Fruit fly (Drosophila melanogaster) whole organism, embryonic: ENCODE data around the gene InR.

Source experiments
- Atf6 ChIP-seq: fragments of 200-800 bp; sonication (Bioruptor generic); IDR thresholded peaks from 2 replicates; pipeline ENCODE4 v1.3.6; 2022; ENCODE audit warnings: missing biosample characterization, missing genetic modification characterization
- Bdp1 ChIP-seq: fragments of 200-800 bp; sonication (Bioruptor generic); optimal IDR thresholded peaks from 3 replicates; lab custom pipeline; 2016; ENCODE audit warnings: missing biosample characterization, missing genetic modification characterization
- CG11398 ChIP-seq: fragments of 200-800 bp; sonication (Bioruptor generic); optimal IDR thresholded peaks from 2 replicates; lab custom pipeline; 2016; ENCODE audit warnings: missing biosample characterization, missing genetic modification characterization
- CG11695 ChIP-seq: fragments of 200-800 bp; sonication (Bioruptor generic); IDR thresholded peaks from 3 replicates; pipeline ENCODE4 v1.3.6; 2022; ENCODE audit warnings: missing biosample characterization, missing genetic modification characterization
- CG11723 ChIP-seq: fragments of 200-800 bp; sonication (Bioruptor generic); optimal IDR thresholded peaks from 2 replicates; lab custom pipeline; 2017; ENCODE audit warnings: missing biosample characterization, mild to moderate bottlenecking, missing genetic modification characterization
- CG13775 ChIP-seq: fragments of 200-800 bp; sonication (Bioruptor generic); optimal IDR thresholded peaks from 3 replicates; lab custom pipeline; 2017; ENCODE audit warnings: missing biosample characterization, mild to moderate bottlenecking, missing genetic modification characterization
- CG15269 ChIP-seq: fragments of 200-800 bp; sonication (Bioruptor generic); optimal IDR thresholded peaks from 2 replicates; lab custom pipeline; 2018; ENCODE audit warnings: missing biosample characterization, mild to moderate bottlenecking, missing genetic modification characterization, moderate library complexity
- CG17612 ChIP-seq: fragments of 200-800 bp; sonication (Bioruptor generic); IDR thresholded peaks from 2 replicates; pipeline ENCODE4 v1.3.6; 2022; ENCODE audit warnings: missing biosample characterization, missing genetic modification characterization
- CG17829 ChIP-seq: fragments of 200-800 bp; optimal IDR thresholded peaks from 2 replicates; lab custom pipeline; 2019; ENCODE audit warnings: missing biosample characterization, mild to moderate bottlenecking, missing genetic modification characterization, moderate library complexity
- CG2116 ChIP-seq: fragments of 200-800 bp; sonication (Bioruptor generic); optimal IDR thresholded peaks from 3 replicates; lab custom pipeline; 2018; ENCODE audit warnings: missing biosample characterization, mild to moderate bottlenecking, missing genetic modification characterization
- CG2202 ChIP-seq: fragments of 200-800 bp; sonication (Bioruptor generic); optimal IDR thresholded peaks from 2 replicates; lab custom pipeline; 2018; ENCODE audit warnings: missing biosample characterization, mild to moderate bottlenecking, missing genetic modification characterization
- CG31365 ChIP-seq: fragments of 200-800 bp; sonication (Bioruptor generic); optimal IDR thresholded peaks from 2 replicates; lab custom pipeline; 2018; ENCODE audit warnings: missing biosample characterization, mild to moderate bottlenecking, missing genetic modification characterization
- CG34224 ChIP-seq: fragments of 200-800 bp; sonication (Bioruptor generic); IDR thresholded peaks from 3 replicates; pipeline ENCODE4 v1.3.6; 2022; ENCODE audit warnings: missing biosample characterization, missing genetic modification characterization; ENCODE audit not compliant: partially characterized antibody
- CG3838 ChIP-seq: fragments of 200-800 bp; sonication (Bioruptor generic); optimal IDR thresholded peaks from 3 replicates; lab custom pipeline; 2016; ENCODE audit warnings: missing biosample characterization, missing genetic modification characterization
- CG42726 ChIP-seq: fragments of 200-800 bp; sonication (Bioruptor generic); IDR thresholded peaks from 2 replicates; pipeline ENCODE4 v1.3.6; 2022; ENCODE audit warnings: missing biosample characterization, missing genetic modification characterization; ENCODE audit not compliant: partially characterized antibody
- CG4730 ChIP-seq: fragments of 200-800 bp; sonication (Bioruptor generic); IDR thresholded peaks from 2 replicates; pipeline ENCODE4 v1.3.6; 2022; ENCODE audit warnings: missing biosample characterization, missing genetic modification characterization
- CG6765 ChIP-seq: fragments of 200-800 bp; sonication (Bioruptor generic); optimal IDR thresholded peaks from 3 replicates; lab custom pipeline; 2017; ENCODE audit warnings: missing biosample characterization, mild to moderate bottlenecking, missing genetic modification characterization
- CG7745 ChIP-seq: fragments of 200-800 bp; sonication (Bioruptor generic); optimal IDR thresholded peaks from 2 replicates; lab custom pipeline; 2018; ENCODE audit warnings: missing biosample characterization, mild to moderate bottlenecking, missing genetic modification characterization, moderate library complexity
- CG8924 ChIP-seq: fragments of 200-800 bp; optimal IDR thresholded peaks from 3 replicates; lab custom pipeline; 2019; ENCODE audit warnings: missing biosample characterization, mild to moderate bottlenecking, missing genetic modification characterization, moderate library complexity
- CG9932 ChIP-seq: fragments of 200-800 bp; sonication (Bioruptor generic); IDR thresholded peaks from 2 replicates; pipeline ENCODE4 v1.3.6; 2022; ENCODE audit warnings: missing biosample characterization, missing genetic modification characterization
- Chrac-16 ChIP-seq: fragments of 200-800 bp; sonication (Bioruptor generic); optimal IDR thresholded peaks from 3 replicates; lab custom pipeline; 2016; ENCODE audit warnings: missing biosample characterization, missing genetic modification characterization
- Dfd ChIP-seq, 2 experiments: fragments of >200 bp; optimal IDR thresholded peaks; 2 replicates each; lab custom pipeline; 2017; ENCODE audit warnings: missing biosample characterization in 2 of 2, missing genetic modification characterization in 2 of 2
- Doc2 ChIP-seq: fragments of 200-800 bp; sonication (Bioruptor generic); IDR thresholded peaks from 2 replicates; pipeline ENCODE4 v1.3.6; 2022; ENCODE audit warnings: missing biosample characterization, missing genetic modification characterization
- Ets97D ChIP-seq: fragments of 200-800 bp; sonication (Bioruptor generic); optimal IDR thresholded peaks from 3 replicates; lab custom pipeline; 2016; ENCODE audit warnings: missing biosample characterization, missing genetic modification characterization
- Gsc ChIP-seq: fragments of 200-800 bp; sonication (Bioruptor generic); IDR thresholded peaks from 2 replicates; pipeline ENCODE4 v1.3.6; 2022; ENCODE audit warnings: missing biosample characterization, missing genetic modification characterization
- HLHmδ ChIP-seq: fragments of 200-800 bp; sonication (Bioruptor generic); optimal IDR thresholded peaks from 2 replicates; lab custom pipeline; 2018; ENCODE audit warnings: missing biosample characterization, mild to moderate bottlenecking, missing genetic modification characterization, moderate library complexity
- Hand ChIP-seq: fragments of 200-800 bp; sonication (Bioruptor generic); optimal IDR thresholded peaks from 2 replicates; lab custom pipeline; 2017; ENCODE audit warnings: mild to moderate bottlenecking, missing biosample characterization, missing genetic modification reagents, missing genetic modification characterization
- MTF-1 ChIP-seq: fragments of 200-800 bp; sonication (Bioruptor generic); optimal IDR thresholded peaks from 2 replicates; lab custom pipeline; 2018; ENCODE audit warnings: missing biosample characterization, mild to moderate bottlenecking, missing genetic modification characterization, borderline replicate concordance
- Mes4 ChIP-seq: fragments of 200-800 bp; sonication (Bioruptor generic); optimal IDR thresholded peaks from 2 replicates; lab custom pipeline; 2016; ENCODE audit warnings: missing biosample characterization, missing genetic modification characterization
- Mrtf ChIP-seq: fragments of 200-800 bp; sonication (Bioruptor generic); IDR thresholded peaks from 3 replicates; pipeline ENCODE4 v1.3.6; 2022; ENCODE audit warnings: missing biosample characterization, missing genetic modification characterization
- Nf-YB ChIP-seq: fragments of 200-800 bp; sonication (Bioruptor generic); optimal IDR thresholded peaks from 3 replicates; lab custom pipeline; 2019; ENCODE audit warnings: missing biosample characterization, mild to moderate bottlenecking, missing genetic modification characterization, moderate library complexity
- Oli ChIP-seq: fragments of 200-800 bp; sonication (Bioruptor generic); optimal IDR thresholded peaks from 2 replicates; lab custom pipeline; 2018; ENCODE audit warnings: missing biosample characterization, mild to moderate bottlenecking, missing genetic modification characterization, moderate library complexity
- Ravus ChIP-seq: fragments of 200-800 bp; sonication (Bioruptor generic); IDR thresholded peaks from 2 replicates; pipeline ENCODE4 v1.3.6; 2022; ENCODE audit warnings: missing biosample characterization, missing genetic modification characterization
- Rx ChIP-seq: fragments of 200-800 bp; sonication (Bioruptor generic); IDR thresholded peaks from 2 replicates; pipeline ENCODE4 v1.3.6; 2022; ENCODE audit warnings: missing biosample characterization, missing genetic modification characterization
- Sin3A ChIP-seq: fragments of >200 bp; optimal IDR thresholded peaks from 2 replicates; lab custom pipeline; 2018
- Usf ChIP-seq: fragments of 200-800 bp; sonication (Bioruptor generic); optimal IDR thresholded peaks from 2 replicates; lab custom pipeline; 2017; ENCODE audit warnings: missing genotype, missing biosample characterization, missing genetic modification characterization
- az2 ChIP-seq: fragments of 200-800 bp; sonication (Bioruptor generic); optimal IDR thresholded peaks from 3 replicates; lab custom pipeline; 2016; ENCODE audit warnings: missing biosample characterization, missing genetic modification characterization
- bab2 ChIP-seq: fragments of 200-800 bp; sonication (Bioruptor generic); optimal IDR thresholded peaks from 2 replicates; lab custom pipeline; 2016; ENCODE audit warnings: missing biosample characterization, missing genetic modification characterization
- cas ChIP-seq: fragments of 200-800 bp; sonication (Bioruptor generic); IDR thresholded peaks from 2 replicates; pipeline ENCODE4 v1.3.6; 2022; ENCODE audit warnings: missing biosample characterization, missing genetic modification characterization
- chif ChIP-seq, 2 experiments: fragments of 200-800 bp; sonication (Bioruptor generic); optimal IDR thresholded peaks; 3 replicates each; lab custom pipeline; 2016; ENCODE audit warnings: missing biosample characterization in 2 of 2, missing genetic modification characterization in 2 of 2
- dpn ChIP-seq, 2 experiments: fragments of 200-800 bp; sonication (Bioruptor generic); optimal IDR thresholded peaks; 3 replicates each; lab custom pipeline; 2016; ENCODE audit warnings: missing biosample characterization in 2 of 2, missing genetic modification characterization in 2 of 2
- eyg ChIP-seq: fragments of 200-800 bp; sonication (Bioruptor generic); optimal IDR thresholded peaks from 3 replicates; lab custom pipeline; 2016; ENCODE audit warnings: missing biosample characterization, missing genetic modification characterization
- gfzf ChIP-seq: fragments of 200-800 bp; sonication (Bioruptor generic); optimal IDR thresholded peaks from 2 replicates; lab custom pipeline; 2016; ENCODE audit warnings: missing biosample characterization, mild to moderate bottlenecking, missing genetic modification characterization, moderate library complexity
- kah ChIP-seq: fragments of 200-800 bp; sonication (Bioruptor generic); optimal IDR thresholded peaks from 2 replicates; lab custom pipeline; 2018; ENCODE audit warnings: missing biosample characterization, mild to moderate bottlenecking, missing genetic modification characterization
- peb ChIP-seq: fragments of 200-800 bp; sonication (Bioruptor generic); IDR thresholded peaks from 2 replicates; pipeline ENCODE4 v1.3.6; 2022; ENCODE audit warnings: missing biosample characterization, missing genetic modification characterization
- phol ChIP-seq: fragments of 200-800 bp; sonication (Bioruptor generic); optimal IDR thresholded peaks from 3 replicates; lab custom pipeline; 2018; ENCODE audit warnings: missing biosample characterization, mild to moderate bottlenecking, missing genetic modification characterization, moderate library complexity
- slou ChIP-seq: fragments of 200-800 bp; sonication (Bioruptor generic); optimal IDR thresholded peaks from 3 replicates; lab custom pipeline; 2016; ENCODE audit warnings: missing biosample characterization, missing genetic modification characterization
- sr ChIP-seq: fragments of 200-800 bp; sonication (Bioruptor generic); IDR thresholded peaks from 3 replicates; pipeline ENCODE4 v1.3.6; 2022; ENCODE audit warnings: missing biosample characterization, missing genetic modification characterization
- unpg ChIP-seq: fragments of 200-800 bp; sonication (Bioruptor generic); optimal IDR thresholded peaks from 3 replicates; lab custom pipeline; 2018; ENCODE audit warnings: missing biosample characterization, mild to moderate bottlenecking, missing genetic modification characterization, moderate library complexity

InR gene

DNA sequence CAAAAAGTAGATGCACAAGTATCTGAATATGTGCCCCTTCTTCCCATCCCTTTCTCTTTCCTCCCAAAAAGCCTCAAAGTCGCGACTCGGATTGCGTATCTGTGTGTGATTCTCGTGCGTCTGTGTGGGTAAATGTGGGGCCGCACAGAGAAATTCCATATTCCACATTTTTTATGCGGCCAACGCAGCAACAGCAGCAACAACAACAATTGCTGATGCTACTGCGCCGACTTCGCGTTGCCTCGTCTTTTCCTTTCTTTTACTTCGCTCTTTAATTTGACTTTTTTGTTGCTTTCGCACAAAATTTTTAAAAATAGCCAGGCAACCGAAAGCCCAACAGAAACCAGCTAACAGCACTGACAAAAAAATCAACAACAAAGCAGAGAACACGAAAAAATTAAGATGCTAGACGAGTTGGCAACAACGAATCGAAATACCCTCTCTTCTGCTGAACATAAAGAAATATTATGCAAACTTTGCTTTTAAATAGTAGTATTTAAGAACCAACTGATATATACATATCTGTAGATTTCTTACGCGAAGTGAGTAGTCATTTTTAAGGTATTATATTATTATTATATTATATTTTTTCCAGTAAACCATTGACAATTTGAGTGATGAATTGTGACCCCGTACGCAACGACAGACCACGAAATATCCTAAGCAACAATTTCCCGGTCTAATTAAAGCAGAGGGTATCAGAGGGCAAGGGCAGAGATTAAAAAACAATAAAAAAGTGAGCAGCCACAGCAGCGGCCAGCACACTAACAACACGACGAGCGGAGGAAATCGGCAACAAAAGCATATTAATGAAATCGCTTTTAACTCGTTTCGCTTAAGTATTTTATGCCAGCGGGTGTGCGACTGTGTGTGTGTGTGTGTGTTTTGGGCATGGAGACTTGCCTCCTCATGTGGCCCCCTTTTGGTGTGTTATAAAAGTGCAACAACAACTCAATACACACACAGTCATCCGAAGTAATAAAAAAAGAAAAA is 37.7 kb upstream of the InR start (continued):
- TF ChIP-seq CG11398 (no peak), sr (GFP tag; lab: Robert Waterston, UW) (no peak; the same call in 2 of the 3 replicates), Atf6 (GFP tag; lab: Robert Waterston, UW) (peak; percentile 23; the same call in 1 of the 2 replicates), CG8924 (peak; percentile 77), CG2202 (tag; lab: Kevin White, UChicago) (no peak), CG4730 (GFP tag; lab: Robert Waterston, UW) (0 out of 2 replicates have a peak, but pooled peaks have one; percentile 29), slou (GFP tag; lab: Kevin White, UChicago) (no peak), CG42726 (GFP tag; lab: Robert Waterston, UW) (no peak), HLHmδ (no peak), Sin3A (lab: Kevin White, UChicago) (no peak), CG3838 (GFP tag; lab: Kevin White, UChicago) (no peak), unpg (GFP tag; lab: Kevin White, UChicago) (peak; percentile 53), CG15269 (tag; lab: Kevin White, UChicago) (peak; percentile 44), Ravus (GFP tag; lab: Robert Waterston, UW) (no peak; the same call in 1 of the 2 replicates), Doc2 (GFP tag; lab: Robert Waterston, UW) (no peak), MTF-1 (GFP tag; lab: Kevin White, UChicago) (no peak), eyg (GFP tag; lab: Kevin White, UChicago) (no peak), Chrac-16 (GFP tag; lab: Kevin White, UChicago) (peak; percentile 7), cas (GFP tag; lab: Robert Waterston, UW) (no peak), CG11723 (GFP tag; lab: Kevin White, UChicago) (peak; percentile 2), Rx (GFP tag; lab: Robert Waterston, UW) (0 out of 2 replicates have a peak, but pooled peaks have one; percentile 9), CG11695 (peak; percentile 54; the same call in 2 of the 3 replicates), CG34224 (no peak), Usf (GFP tag; lab: Kevin White, UChicago) (no peak), Mes4 (GFP tag; lab: Kevin White, UChicago) (no peak), CG2116 (GFP tag; lab: Kevin White, UChicago) (no peak), Gsc (GFP tag; lab: Robert Waterston, UW) (no peak), peb (GFP tag; lab: Robert Waterston, UW) (0 out of 2 replicates have a peak, but pooled peaks have one; percentile 20), bab2 (GFP tag; lab: Kevin White, UChicago) (no peak), CG13775 (GFP tag; lab: Kevin White, UChicago) (peak; percentile 51), Oli (peak; percentile 76), Nf-YB (GFP tag; lab: Kevin White, UChicago) (peak; percentile 25), kah (GFP tag; lab: Kevin White, UChicago) (peak; percentile 6), CG6765 (GFP tag; lab: Kevin White, UChicago) (no peak), Bdp1 (no peak), dpn (GFP tag; optimal IDR thresholded peaks at IDR 0.05; lab: Kevin White, UChicago) (peak in 1 of 2 experiments; percentile 52), Dfd (GFP tag; optimal IDR thresholded peaks at IDR 0.05; lab: Kevin White, UChicago) (no peak), Mrtf (no peak), CG7745 (tag; lab: Kevin White, UChicago) (no peak), phol (peak; percentile 84), CG9932 (GFP tag; lab: Robert Waterston, UW) (no peak), CG17829 (tag; lab: Kevin White, UChicago) (peak; percentile 77), CG31365 (tag; lab: Kevin White, UChicago) (no peak), Ets97D (GFP tag; lab: Kevin White, UChicago) (no peak), az2 (GFP tag; lab: Kevin White, UChicago) (peak; percentile 61), CG17612 (GFP tag; lab: Robert Waterston, UW) (no peak), chif (GFP tag; optimal IDR thresholded peaks at IDR 0.05; lab: Kevin White, UChicago) (no peak), Hand (peak; percentile 58), gfzf (GFP tag; lab: Kevin White, UChicago) (no peak)
